Worm (Caenorhabditis elegans): Measurements from ENCODE around the gene T19D12.4.

T19D12.4 gene

DNA sequence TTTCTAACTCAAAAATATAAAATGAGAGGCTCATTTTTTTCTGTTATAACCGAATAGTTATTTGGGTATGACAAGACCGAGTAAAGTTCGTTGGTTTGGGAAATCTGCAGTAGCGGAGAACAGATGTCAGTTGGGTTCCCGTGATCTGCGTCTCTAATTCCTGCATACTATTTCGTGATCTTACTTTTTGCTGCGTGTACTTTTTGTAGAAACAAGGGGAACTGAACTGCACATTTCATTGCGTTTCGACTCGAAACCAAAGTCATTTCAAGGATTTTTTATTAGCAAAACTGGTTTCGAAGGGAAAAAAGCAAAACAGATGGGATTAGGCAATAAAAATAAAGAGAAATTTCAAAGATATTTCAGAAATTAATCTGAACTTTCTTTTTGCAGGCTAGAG, 16.0 kb downstream of the T19D12.4 start:
- no peak for TF ChIP-seq tra-4 (tag; optimal IDR thresholded peaks at IDR 0.05)
- no peak for TF ChIP-seq F13C5.2 (tag; optimal IDR thresholded peaks at IDR 0.05)
- no peak for TF ChIP-seq ceh-13 (GFP tag; optimal IDR thresholded peaks at IDR 0.05)

DNA sequence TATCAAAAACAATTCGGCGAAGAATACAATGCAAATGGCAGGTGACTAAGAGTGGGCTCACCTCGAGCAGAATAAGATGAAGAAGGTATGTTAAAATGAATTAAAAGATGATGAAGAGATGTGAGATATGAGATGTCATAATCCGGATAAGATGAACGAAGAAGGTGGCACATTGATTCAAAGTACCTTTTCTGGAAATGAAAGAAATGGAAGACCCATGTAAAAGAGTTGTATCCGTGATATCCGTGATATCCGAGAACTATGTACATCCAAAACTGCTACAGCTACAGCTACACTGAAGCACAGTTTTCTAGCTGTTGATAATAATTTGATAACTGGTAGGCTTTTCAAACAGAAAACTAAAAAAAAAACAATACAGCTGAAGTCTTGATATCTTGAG, 18.1 kb downstream of the T19D12.4 start, which contains the start of gene oig-8:
oig-8 (minus strand) TSS at position 101 of the 400 bp plus-strand sequence.
- no peak for TF ChIP-seq F13C5.2 (tag; optimal IDR thresholded peaks at IDR 0.05)
- no peak for TF ChIP-seq scrt-1 (GFP tag; IDR thresholded peaks at IDR 0.05)
- TF ChIP-seq ceh-13 (GFP tag; optimal IDR thresholded peaks at IDR 0.05): no peak
- TF ChIP-seq aly-1 (tag; optimal IDR thresholded peaks at IDR 0.05): no peak
- no peak for TF ChIP-seq tbx-11 (GFP tag; IDR thresholded peaks at IDR 0.05)
- no peak for TF ChIP-seq B0310.2 (tag; optimal IDR thresholded peaks at IDR 0.05)
- no peak for TF ChIP-seq hnd-1 (tag; optimal IDR thresholded peaks at IDR 0.05)
- TF ChIP-seq sea-1 (GFP tag; conservative IDR thresholded peaks at IDR 0.05): no peak
- TF ChIP-seq tbx-37 (GFP tag; conservative IDR thresholded peaks at IDR 0.05): no peak
- TF ChIP-seq ceh-36 (tag; optimal IDR thresholded peaks at IDR 0.05): no peak
- TF ChIP-seq ama-1 (optimal IDR thresholded peaks at IDR 0.05): no peak
- no peak for TF ChIP-seq pes-1 (GFP tag; IDR thresholded peaks at IDR 0.05)
- TF ChIP-seq flt-1 (GFP tag; IDR thresholded peaks at IDR 0.05): no peak
- no peak for TF ChIP-seq tra-4 (tag; optimal IDR thresholded peaks at IDR 0.05)

DNA sequence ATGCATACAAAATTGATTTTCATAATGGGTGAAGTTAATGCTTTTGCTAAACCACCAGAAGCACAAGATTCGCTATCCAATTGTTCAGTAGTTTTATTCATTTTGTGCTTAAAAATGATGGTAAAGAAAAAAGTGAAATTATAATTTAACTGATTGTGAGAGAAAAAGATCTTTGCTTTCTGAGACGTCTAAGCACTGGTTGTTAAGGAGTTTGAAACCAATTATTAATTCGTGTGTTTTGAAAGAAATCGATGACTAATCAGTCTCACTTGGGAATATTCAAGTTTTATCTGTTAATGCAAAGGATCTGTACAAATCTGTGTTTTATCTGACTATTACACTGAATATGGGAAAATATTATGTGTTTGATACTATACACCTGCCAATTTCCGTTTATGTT, 20.8 kb downstream of the T19D12.4 start, which contains the start of gene sra-26:
sra-26 (minus strand) TSS at position 101 of the 400 bp plus-strand sequence.
- no peak for TF ChIP-seq ceh-36 (tag; optimal IDR thresholded peaks at IDR 0.05)
- TF ChIP-seq hmbx-1 (tag; optimal IDR thresholded peaks at IDR 0.05): no peak
- TF ChIP-seq ets-7 (tag; optimal IDR thresholded peaks at IDR 0.05): no peak
- no peak for TF ChIP-seq tbx-37 (GFP tag; conservative IDR thresholded peaks at IDR 0.05)

DNA sequence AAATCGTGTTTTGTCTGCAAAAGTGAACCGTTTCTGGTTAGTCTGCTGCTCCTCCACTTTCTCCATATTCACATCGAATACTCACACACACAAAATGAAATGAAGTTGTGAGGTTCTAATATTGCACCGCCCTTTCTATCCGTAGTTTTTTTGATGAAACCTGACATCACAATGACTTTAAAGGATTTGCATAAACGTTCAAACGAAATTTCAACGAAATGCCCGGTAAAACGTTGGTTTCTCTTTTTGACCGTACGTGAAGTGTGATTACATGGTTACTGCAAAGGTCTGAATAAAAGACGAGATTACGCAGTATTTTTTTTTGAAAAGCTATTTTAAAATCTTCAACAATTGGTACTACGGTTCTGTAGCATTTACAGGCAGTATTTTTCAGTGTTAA, 23.4 kb downstream of the T19D12.4 start, which contains the start of gene T19D12.9:
T19D12.9 (minus strand) TSS at position 101 of the 400 bp plus-strand sequence.
- TF ChIP-seq flt-1 (GFP tag; IDR thresholded peaks at IDR 0.05): no peak
- TF ChIP-seq hnd-1 (tag; optimal IDR thresholded peaks at IDR 0.05): no peak
- no peak for TF ChIP-seq tra-4 (tag; optimal IDR thresholded peaks at IDR 0.05)
- TF ChIP-seq hmbx-1 (tag; optimal IDR thresholded peaks at IDR 0.05): no peak
- TF ChIP-seq F13C5.2 (tag; optimal IDR thresholded peaks at IDR 0.05): no peak
- no peak for TF ChIP-seq ceh-36 (tag; optimal IDR thresholded peaks at IDR 0.05)
- no peak for TF ChIP-seq scrt-1 (GFP tag; IDR thresholded peaks at IDR 0.05)

DNA sequence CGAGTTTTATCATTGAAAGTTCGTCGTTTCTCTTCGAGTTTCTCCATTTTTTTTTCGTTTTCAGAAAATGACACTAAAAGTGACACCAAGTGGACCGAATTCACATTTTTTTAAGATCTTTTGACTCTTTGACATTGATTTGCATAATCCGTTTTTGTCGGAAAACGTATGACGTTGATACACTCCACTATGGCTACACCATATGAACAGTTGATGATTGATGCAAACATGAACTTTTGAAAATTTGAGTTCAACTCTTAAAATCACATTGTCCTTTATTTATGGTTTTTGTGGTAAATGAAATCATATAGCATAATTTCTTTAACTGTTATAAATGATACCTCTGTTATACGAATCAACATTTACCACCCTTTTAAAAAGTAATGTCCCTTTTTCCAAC, 27.9 kb downstream of the T19D12.4 start, which contains the start of gene T19D12.10:
T19D12.10 (minus strand) TSS at position 101 of the 400 bp plus-strand sequence.
- TF ChIP-seq hmbx-1 (tag; optimal IDR thresholded peaks at IDR 0.05) (no peak), tbx-11 (GFP tag; IDR thresholded peaks at IDR 0.05) (no peak), hmg-4 (GFP tag; optimal IDR thresholded peaks at IDR 0.05) (no peak), F13C5.2 (tag; optimal IDR thresholded peaks at IDR 0.05) (no peak), pes-1 (GFP tag; IDR thresholded peaks at IDR 0.05) (no peak), flt-1 (GFP tag; IDR thresholded peaks at IDR 0.05) (no peak), tbx-37 (GFP tag; conservative IDR thresholded peaks at IDR 0.05) (no peak), aly-1 (tag; optimal IDR thresholded peaks at IDR 0.05) (no peak)

- TF ChIP-seq B0310.2 (tag; optimal IDR thresholded peaks at IDR 0.05): no peak
- no peak for TF ChIP-seq ceh-36 (tag; optimal IDR thresholded peaks at IDR 0.05)
- no peak for TF ChIP-seq ets-7 (tag; optimal IDR thresholded peaks at IDR 0.05)
- TF ChIP-seq F13C5.2 (tag; optimal IDR thresholded peaks at IDR 0.05): no peak
- no peak for TF ChIP-seq sea-1 (GFP tag; conservative IDR thresholded peaks at IDR 0.05)
- no peak for TF ChIP-seq tbx-11 (GFP tag; IDR thresholded peaks at IDR 0.05)
- TF ChIP-seq tra-4 (tag; optimal IDR thresholded peaks at IDR 0.05): no peak
- no peak for TF ChIP-seq ceh-13 (GFP tag; optimal IDR thresholded peaks at IDR 0.05)
- no peak for TF ChIP-seq hnd-1 (tag; optimal IDR thresholded peaks at IDR 0.05)
- no peak for TF ChIP-seq aly-1 (tag; optimal IDR thresholded peaks at IDR 0.05)
- TF ChIP-seq scrt-1 (GFP tag; IDR thresholded peaks at IDR 0.05): no peak
- TF ChIP-seq hmbx-1 (tag; optimal IDR thresholded peaks at IDR 0.05): no peak
These were observed 30.3 kb downstream of the T19D12.4 start, which contains the start of gene T19D12.2 for ce11 chrII:6661211-6661610. TSS of gene T19D12.2 (plus strand) at chrII:6661335.

DNA sequence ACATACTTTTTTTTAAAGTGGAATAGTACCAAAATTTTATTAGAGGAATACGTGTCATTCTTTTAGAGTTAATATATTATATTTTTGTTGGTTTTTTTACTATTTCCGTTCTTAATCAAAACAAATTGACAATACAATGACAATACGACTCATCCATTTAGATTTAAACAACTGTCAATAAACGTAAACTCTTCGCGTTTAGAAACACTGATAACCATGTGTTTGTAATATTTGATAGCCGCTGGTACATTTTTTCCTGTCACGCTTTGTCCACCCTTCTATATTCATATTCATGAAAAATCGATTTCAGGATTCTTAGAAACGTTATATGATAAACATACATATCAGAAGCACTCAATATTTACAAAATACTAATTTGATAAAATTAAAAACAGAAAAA, 32.9 kb downstream of the T19D12.4 start:
- TF ChIP-seq hmbx-1 (tag; optimal IDR thresholded peaks at IDR 0.05) (no peak), F13C5.2 (tag; optimal IDR thresholded peaks at IDR 0.05) (no peak), hnd-1 (tag; optimal IDR thresholded peaks at IDR 0.05) (no peak)

- TF ChIP-seq ceh-36 (tag; optimal IDR thresholded peaks at IDR 0.05) (no peak), aly-1 (tag; optimal IDR thresholded peaks at IDR 0.05) (no peak), ets-7 (tag; optimal IDR thresholded peaks at IDR 0.05) (no peak), F13C5.2 (tag; optimal IDR thresholded peaks at IDR 0.05) (no peak), tbx-37 (GFP tag; conservative IDR thresholded peaks at IDR 0.05) (no peak), hmbx-1 (tag; optimal IDR thresholded peaks at IDR 0.05) (no peak), scrt-1 (GFP tag; IDR thresholded peaks at IDR 0.05) (no peak), hnd-1 (tag; optimal IDR thresholded peaks at IDR 0.05) (no peak), flt-1 (GFP tag; IDR thresholded peaks at IDR 0.05) (no peak)
These were observed 35.0 kb downstream of the T19D12.4 start for ce11 chrII:6665908-6666307.

DNA sequence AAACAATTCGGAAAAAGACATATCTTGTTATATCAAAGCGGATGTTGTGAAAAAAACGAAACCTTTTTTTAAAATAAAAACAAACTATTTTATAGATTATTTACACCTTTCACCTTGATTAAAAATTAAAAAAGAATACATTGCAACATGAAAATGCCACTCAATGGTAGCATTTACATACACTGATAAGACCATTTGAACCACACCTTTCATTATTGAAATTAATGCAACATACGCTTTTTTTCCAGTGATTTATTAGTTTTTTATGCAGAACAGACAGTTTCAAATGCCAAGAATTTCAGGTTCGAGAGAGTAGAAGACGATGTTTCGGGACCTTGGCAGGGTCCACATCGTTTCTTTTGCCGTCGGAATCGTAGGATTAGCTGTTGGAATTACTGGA, 35.7 kb downstream of the T19D12.4 start, which contains the start of gene T19D12.1:
T19D12.1 (plus strand) TSS at position 301 of the 400 bp plus-strand sequence.
- TF ChIP-seq ets-7 (tag; optimal IDR thresholded peaks at IDR 0.05) (no peak), sea-1 (GFP tag; conservative IDR thresholded peaks at IDR 0.05) (no peak), tra-4 (tag; optimal IDR thresholded peaks at IDR 0.05) (no peak), pes-1 (GFP tag; IDR thresholded peaks at IDR 0.05) (no peak), tbx-37 (GFP tag; conservative IDR thresholded peaks at IDR 0.05) (no peak), ceh-13 (GFP tag; optimal IDR thresholded peaks at IDR 0.05) (no peak), ama-1 (optimal IDR thresholded peaks at IDR 0.05) (no peak), hmbx-1 (tag; optimal IDR thresholded peaks at IDR 0.05) (no peak), hmg-4 (GFP tag; optimal IDR thresholded peaks at IDR 0.05) (no peak), B0310.2 (tag; optimal IDR thresholded peaks at IDR 0.05) (no peak), ceh-36 (tag; optimal IDR thresholded peaks at IDR 0.05) (no peak), hnd-1 (tag; optimal IDR thresholded peaks at IDR 0.05) (no peak), scrt-1 (GFP tag; IDR thresholded peaks at IDR 0.05) (no peak), tbx-11 (GFP tag; IDR thresholded peaks at IDR 0.05) (no peak)
